Fruit fly (Drosophila melanogaster) whole organism, prepupa: ENCODE results near the gene Prosbeta7.

Experiments used
- CG6854 ChIP-seq: fragments of 200-800 bp; sonication (Bioruptor generic); optimal IDR thresholded peaks from 2 replicates; lab custom pipeline; 2017; ENCODE audit warnings: missing biosample characterization, mild to moderate bottlenecking, missing genetic modification characterization
- Ets21C ChIP-seq: fragments of 200-800 bp; sonication (Bioruptor generic); optimal IDR thresholded peaks from 3 replicates; lab custom pipeline; 2016; ENCODE audit warnings: missing biosample characterization, missing genetic modification characterization
- Hr38 ChIP-seq: sonication (Bioruptor generic); optimal IDR thresholded peaks from 2 replicates; lab custom pipeline; 2016; ENCODE audit warnings: missing biosample characterization, missing genetic modification characterization
- achi ChIP-seq: fragments of 200-800 bp; sonication (Bioruptor generic); optimal IDR thresholded peaks from 3 replicates; lab custom pipeline; 2016; ENCODE audit warnings: missing biosample characterization, missing genetic modification characterization
- cyc ChIP-seq: fragments of 200-800 bp; sonication (Bioruptor generic); optimal IDR thresholded peaks from 3 replicates; lab custom pipeline; 2016; ENCODE audit warnings: missing biosample characterization, missing genetic modification characterization

- no peak for TF ChIP-seq Ets21C
- no peak for TF ChIP-seq Hr38 (GFP tag; lab: Kevin White, UChicago)
- TF ChIP-seq achi (GFP tag; lab: Kevin White, UChicago) = peak; percentile 20
- TF ChIP-seq cyc (GFP tag; lab: Kevin White, UChicago) = no peak
- peak; percentile 42 for TF ChIP-seq CG6854 (GFP tag; lab: Kevin White, UChicago)
Observed at dm6 chr3R:5317654-5318129, 40.5 kb downstream of the Prosbeta7 start.
